Worm (Caenorhabditis elegans) whole organism, L4 larva: ENCODE results near the gene npr-13.
A peak's percentile ranks its signal among the peaks of the same experiment; 100 is the strongest.

ENCODE experiments used
- F49E8.2 ChIP-seq: sonication (generic microtip); optimal IDR thresholded peaks from 2 replicates; lab custom pipeline; 2016; ENCODE audit warnings: missing compliant biosample characterization, mild to moderate bottlenecking, missing genetic modification characterization, borderline replicate concordance
- T26A8.4 ChIP-seq: fragments of 200-800 bp; sonication (Bioruptor generic); IDR thresholded peaks from 2 replicates; pipeline ENCODE4 v1.3.6; 2022; ENCODE audit warnings: missing genetic modification characterization, missing compliant biosample characterization
- Y48G9A.11 ChIP-seq: fragments of 200-800 bp; sonication (Bioruptor generic); IDR thresholded peaks from 2 replicates; pipeline ENCODE4 v1.3.6; 2022; ENCODE audit warnings: missing genetic modification reagents, missing genetic modification characterization, missing compliant biosample characterization
- aha-1 ChIP-seq: fragments of 150-350 bp; peaks from one replicate; lab custom pipeline; 2014; ENCODE audit warnings: missing biosample characterization, missing genetic modification characterization
- aly-2 ChIP-seq: sonication (generic microtip); optimal IDR thresholded peaks from 2 replicates; lab custom pipeline; 2018; ENCODE audit warnings: missing biosample characterization, missing genetic modification characterization
- ama-1 ChIP-seq: fragments of 150-350 bp; optimal IDR thresholded peaks from 2 replicates; lab custom pipeline; 2014; ENCODE audit warnings: inconsistent platforms, mixed read lengths
- ceh-28 ChIP-seq: fragments of 150-350 bp; optimal IDR thresholded peaks from 2 replicates; lab custom pipeline; 2014; ENCODE audit warnings: missing biosample characterization, missing genetic modification reagents, missing genetic modification characterization
- ceh-62 ChIP-seq: sonication (generic microtip); optimal IDR thresholded peaks from 2 replicates; lab custom pipeline; 2017; ENCODE audit warnings: missing biosample characterization, missing genetic modification characterization
- daf-12 ChIP-seq: fragments of 150-350 bp; optimal IDR thresholded peaks from 2 replicates; lab custom pipeline; 2014; ENCODE audit warnings: missing biosample characterization, missing genetic modification reagents, missing genetic modification characterization
- daf-16 ChIP-seq, 3 experiments: sonication (generic microtip); optimal IDR thresholded peaks; 2 replicates each; lab custom pipeline; 2016 to 2017; ENCODE audit warnings: missing genetic modification characterization in 3 of 3, missing genetic modification reagents in 3 of 3, mild to moderate bottlenecking in 2 of 3, missing compliant biosample characterization in 2 of 3, missing biosample characterization in 1 of 3, moderate library complexity in 1 of 3
- daf-19 ChIP-seq: fragments of 200-800 bp; sonication (Bioruptor generic); conservative IDR thresholded peaks from 2 replicates; pipeline ENCODE4 v1.3.6; 2022; ENCODE audit warnings: missing genetic modification characterization, missing compliant biosample characterization
- dmd-9 ChIP-seq: fragments of 200-800 bp; sonication (Bioruptor generic); IDR thresholded peaks from 2 replicates; pipeline ENCODE4 v1.3.6; 2022; ENCODE audit warnings: missing genetic modification reagents, missing genetic modification characterization, missing compliant biosample characterization
- dpl-1 ChIP-seq: fragments of 150-350 bp; optimal IDR thresholded peaks from 2 replicates; lab custom pipeline; 2014; ENCODE audit warnings: missing biosample characterization, missing genetic modification reagents, missing genetic modification characterization
- duxl-1 ChIP-seq: sonication (generic microtip); optimal IDR thresholded peaks from 2 replicates; lab custom pipeline; 2016; ENCODE audit warnings: mild to moderate bottlenecking, missing genetic modification characterization, moderate library complexity, missing compliant biosample characterization; ENCODE audit not compliant: poor library complexity
- dve-1 ChIP-seq: sonication (generic microtip); optimal IDR thresholded peaks from 2 replicates; lab custom pipeline; 2017; ENCODE audit warnings: antibody characterized with exemption, mild to moderate bottlenecking, missing genetic modification characterization, missing compliant biosample characterization; ENCODE audit not compliant: insufficient read depth
- fos-1 ChIP-seq: fragments of 150-350 bp; optimal IDR thresholded peaks from 2 replicates; lab custom pipeline; 2014; ENCODE audit warnings: missing biosample characterization, missing genetic modification characterization
- hif-1 ChIP-seq, 2 experiments: sonication (generic microtip); optimal IDR thresholded peaks; 2 replicates each; lab custom pipeline; 2016 to 2017; ENCODE audit warnings: missing compliant biosample characterization in 2 of 2, missing genetic modification characterization in 2 of 2, missing genetic modification reagents in 2 of 2, missing genotype in 2 of 2, mild to moderate bottlenecking in 1 of 2
- hlh-11 ChIP-seq: fragments of 200-800 bp; sonication (Bioruptor generic); optimal IDR thresholded peaks from 2 replicates; lab custom pipeline; 2018; ENCODE audit warnings: mild to moderate bottlenecking, missing genetic modification characterization, missing compliant biosample characterization
- hlh-30 ChIP-seq: sonication (generic microtip); optimal IDR thresholded peaks from 2 replicates; lab custom pipeline; 2017; ENCODE audit warnings: antibody characterized with exemption, mild to moderate bottlenecking, missing genetic modification characterization, missing compliant biosample characterization; ENCODE audit not compliant: insufficient read depth
- lin-13 ChIP-seq: fragments of 150-350 bp; optimal IDR thresholded peaks from 2 replicates; lab custom pipeline; 2014; ENCODE audit warnings: missing biosample characterization, missing genetic modification reagents, missing genetic modification characterization
- lin-29 ChIP-seq: fragments of 200-800 bp; sonication (Bioruptor generic); IDR thresholded peaks from 2 replicates; pipeline ENCODE4 v1.3.6; 2022; ENCODE audit warnings: missing genetic modification reagents, missing genetic modification characterization, missing compliant biosample characterization
- lsy-2 ChIP-seq, 2 experiments: fragments of 150-350 bp in 1 of 2; sonication (generic microtip) in 1 of 2; optimal IDR thresholded peaks; 2 replicates each; lab custom pipeline; 2014 to 2017; ENCODE audit warnings: missing biosample characterization in 2 of 2, missing genetic modification characterization in 2 of 2
- madf-9 ChIP-seq: fragments of 200-800 bp; sonication (Bioruptor generic); conservative IDR thresholded peaks from 2 replicates; pipeline ENCODE4 v1.3.6; 2022; ENCODE audit warnings: missing genetic modification reagents, missing genetic modification characterization, missing compliant biosample characterization
- mdl-1 ChIP-seq, 2 experiments: fragments of 150-350 bp in 1 of 2; sonication (generic microtip) in 1 of 2; optimal IDR thresholded peaks; 2 replicates each; lab custom pipeline; 2014 to 2017; ENCODE audit warnings: missing biosample characterization in 2 of 2, missing genetic modification characterization in 2 of 2
- mdt-29 ChIP-seq: fragments of 200-800 bp; sonication (Bioruptor generic); IDR thresholded peaks from 2 replicates; pipeline ENCODE4 v1.3.6; 2022; ENCODE audit warnings: missing genetic modification reagents, missing genetic modification characterization, missing compliant biosample characterization
- mes-2 ChIP-seq: sonication (generic microtip); optimal IDR thresholded peaks from 2 replicates; lab custom pipeline; 2016; ENCODE audit warnings: missing genotype, mild to moderate bottlenecking, missing genetic modification characterization, missing compliant biosample characterization; ENCODE audit not compliant: poor library complexity, severe bottlenecking
- mxl-3 ChIP-seq: fragments of 200-800 bp; sonication (Bioruptor generic); optimal IDR thresholded peaks from 2 replicates; lab custom pipeline; 2018; ENCODE audit warnings: mild to moderate bottlenecking, missing genetic modification characterization, missing compliant biosample characterization
- nhr-102 ChIP-seq: sonication (generic microtip); optimal IDR thresholded peaks from 2 replicates; lab custom pipeline; 2016; ENCODE audit warnings: mild to moderate bottlenecking, missing genetic modification characterization, moderate library complexity, missing compliant biosample characterization
- nhr-11 ChIP-seq: fragments of 150-350 bp; optimal IDR thresholded peaks from 2 replicates; lab custom pipeline; 2014; ENCODE audit warnings: missing biosample characterization, missing genetic modification characterization
- nhr-237 ChIP-seq: sonication (generic microtip); optimal IDR thresholded peaks from 2 replicates; lab custom pipeline; 2017; ENCODE audit warnings: missing biosample characterization, missing genetic modification characterization
- nhr-28 ChIP-seq: fragments of 150-350 bp; optimal IDR thresholded peaks from 2 replicates; lab custom pipeline; 2014; ENCODE audit warnings: missing biosample characterization, missing genetic modification characterization
- nhr-41 ChIP-seq: fragments of 200-800 bp; sonication (Bioruptor generic); IDR thresholded peaks from 2 replicates; pipeline ENCODE4 v1.3.6; 2022; ENCODE audit warnings: missing genetic modification reagents, missing genetic modification characterization, missing compliant biosample characterization
- nhr-76 ChIP-seq: fragments of 150-350 bp; optimal IDR thresholded peaks from 2 replicates; lab custom pipeline; 2014; ENCODE audit warnings: missing biosample characterization, missing genetic modification characterization
- nhr-77 ChIP-seq: fragments of 150-350 bp; optimal IDR thresholded peaks from 2 replicates; lab custom pipeline; 2014; ENCODE audit warnings: missing biosample characterization, missing genetic modification characterization
- pqm-1 ChIP-seq: sonication (generic microtip); optimal IDR thresholded peaks from 2 replicates; lab custom pipeline; 2017; ENCODE audit warnings: missing biosample characterization, missing genetic modification characterization
- saeg-2 ChIP-seq: fragments of 200-800 bp; sonication (Bioruptor generic); IDR thresholded peaks from 2 replicates; pipeline ENCODE4 v1.3.6; 2022; ENCODE audit warnings: missing genetic modification reagents, missing genetic modification characterization, missing compliant biosample characterization
- sdz-12 ChIP-seq: fragments of 200-800 bp; sonication (Bioruptor generic); optimal IDR thresholded peaks from 2 replicates; lab custom pipeline; 2018; ENCODE audit warnings: mild to moderate bottlenecking, missing genetic modification characterization, missing compliant biosample characterization
- set-16 ChIP-seq: fragments of 200-800 bp; sonication (Bioruptor generic); IDR thresholded peaks from 2 replicates; pipeline ENCODE4 v1.3.6; 2022; ENCODE audit warnings: missing genetic modification reagents, missing genetic modification characterization, missing compliant biosample characterization
- snpc-1.2 ChIP-seq: fragments of 200-800 bp; sonication (Bioruptor generic); IDR thresholded peaks from 2 replicates; pipeline ENCODE4 v1.3.6; 2022; ENCODE audit warnings: missing genetic modification reagents, missing genetic modification characterization, missing compliant biosample characterization
- spr-1 ChIP-seq: sonication (generic microtip); optimal IDR thresholded peaks from 2 replicates; lab custom pipeline; 2016; ENCODE audit warnings: mild to moderate bottlenecking, missing genetic modification characterization, missing compliant biosample characterization
- zip-2 ChIP-seq: fragments of 150-350 bp; optimal IDR thresholded peaks from 2 replicates; lab custom pipeline; 2014; ENCODE audit warnings: missing biosample characterization, missing genetic modification characterization

Gene npr-13

DNA sequence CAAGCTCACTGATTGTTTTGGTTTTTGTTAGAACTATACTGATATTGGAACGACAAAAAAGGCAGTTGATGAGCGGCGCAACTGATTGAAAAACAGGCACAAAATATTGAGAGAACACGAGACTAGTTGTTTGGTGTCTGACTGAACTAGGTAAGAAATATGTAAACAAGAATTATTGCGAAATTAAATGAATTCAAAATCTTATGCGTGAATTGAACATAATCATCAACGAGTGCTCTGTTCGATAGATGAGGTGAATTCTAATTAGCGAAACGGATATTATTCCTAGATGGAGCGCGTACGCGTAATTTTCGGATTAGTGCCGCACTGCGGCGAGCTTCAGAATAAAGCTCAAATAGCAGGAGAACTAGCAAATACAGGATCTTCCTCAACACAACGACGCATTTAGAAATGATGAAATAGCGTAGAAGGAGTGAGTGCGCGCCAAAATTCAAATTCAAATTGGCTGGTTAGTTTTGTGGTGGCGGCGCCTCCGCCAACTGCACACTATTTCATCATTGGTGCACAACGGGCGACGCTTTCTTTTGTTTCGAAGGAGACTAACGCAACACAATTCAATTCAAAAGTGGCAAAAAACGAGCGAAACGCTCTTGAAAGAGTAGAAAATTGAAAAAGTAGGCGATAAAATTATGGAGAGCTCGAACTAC is 26.1 kb downstream of the npr-13 start (continued):
- no peak for TF ChIP-seq lin-29
- TF ChIP-seq, all 104 proteins: peak for 4

DNA sequence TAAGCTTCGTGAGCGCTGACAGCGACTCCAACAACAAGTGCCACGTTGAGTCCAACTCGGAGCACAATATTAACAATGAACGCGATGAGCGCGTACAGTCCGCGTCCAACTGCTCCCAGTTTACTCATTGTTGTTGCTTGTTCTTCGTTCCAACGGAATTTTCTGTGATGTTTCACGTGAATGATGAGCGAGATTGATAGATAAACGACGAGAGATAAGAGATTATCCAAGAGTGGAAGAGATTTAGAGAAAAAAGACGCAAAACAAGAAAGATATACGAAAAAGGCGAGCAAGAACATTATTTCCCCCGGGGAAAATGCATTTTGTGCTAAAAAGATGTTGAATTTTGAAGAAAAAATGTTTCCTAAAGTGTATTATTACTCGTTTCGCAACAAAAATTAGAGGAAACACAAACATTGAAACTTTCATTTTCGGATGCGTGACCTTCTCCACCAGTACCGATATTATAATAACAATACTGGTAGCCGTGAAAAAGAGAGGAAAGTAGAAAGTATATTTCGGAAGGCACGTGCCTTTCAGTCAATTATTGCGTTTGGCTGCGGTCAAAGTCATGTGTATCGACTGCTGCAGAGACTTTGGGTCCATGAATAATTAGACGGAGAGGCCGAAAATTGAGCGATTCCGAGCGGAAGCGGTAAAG is 26.8 kb downstream of the npr-13 start:
- no peak for TF ChIP-seq nhr-76
- peak; percentile 27 for TF ChIP-seq hlh-11
- no peak for TF ChIP-seq daf-16 (GFP tag; optimal IDR thresholded peaks at IDR 0.05; lab: Kevin White, UChicago)
- peak; percentile 63 for TF ChIP-seq daf-16 (tag; optimal IDR thresholded peaks at IDR 0.05; lab: Kevin White, UChicago)
- no peak for TF ChIP-seq lin-13
- peak; percentile 2 for TF ChIP-seq nhr-11
- peak in 1 of 2 experiments; percentile 24 for TF ChIP-seq mdl-1 (tag; optimal IDR thresholded peaks at IDR 0.05; lab: Kevin White, UChicago)
- peak; percentile 44 for TF ChIP-seq aha-1 (tag; lab: Kevin White, UChicago)
- no peak for TF ChIP-seq spr-1 (tag; lab: Kevin White, UChicago)
- TF ChIP-seq mdt-29 (GFP tag; lab: Robert Waterston, UW): 0 out of 2 replicates have a peak, but pooled peaks have one; percentile 20
- TF ChIP-seq nhr-28 (tag; lab: Kevin White, UChicago): peak; percentile 33
- TF ChIP-seq hlh-30: peak; percentile 55
- TF ChIP-seq lsy-2 (tag; optimal IDR thresholded peaks at IDR 0.05; lab: Kevin White, UChicago): peak in 1 of 2 experiments; percentile 36

ce11 chrV:14830267-14831175 is 27.9 kb downstream of the npr-13 start:
- TF ChIP-seq ceh-28 (tag; lab: Kevin White, UChicago) (no peak), sdz-12 (GFP tag; lab: Kevin White, UChicago) (peak; percentile 26), dmd-9 (no peak), spr-1 (tag; lab: Kevin White, UChicago) (no peak), set-16 (GFP tag; lab: Robert Waterston, UW) (peak; percentile 52), mxl-3 (GFP tag; lab: Kevin White, UChicago) (no peak), pqm-1 (tag; lab: Kevin White, UChicago) (peak; percentile 80), lsy-2 (tag; optimal IDR thresholded peaks at IDR 0.05; lab: Kevin White, UChicago) (peak in 1 of 2 experiments; percentile 12), nhr-237 (no peak), saeg-2 (GFP tag; lab: Robert Waterston, UW) (no peak), mes-2 (tag; lab: Kevin White, UChicago) (peak; percentile 48), daf-16 (GFP tag; optimal IDR thresholded peaks at IDR 0.05; lab: Kevin White, UChicago) (no peak), daf-16 (tag; optimal IDR thresholded peaks at IDR 0.05; lab: Kevin White, UChicago) (peak; percentile 88), hlh-11 (peak; percentile 72), fos-1 (tag; lab: Kevin White, UChicago) (no peak), dve-1 (peak; percentile 73), T26A8.4 (GFP tag; lab: Robert Waterston, UW) (peak; percentile 73), madf-9 (no peak), daf-19 (GFP tag; lab: Robert Waterston, UW) (no peak), daf-12 (no peak), nhr-102 (tag; lab: Kevin White, UChicago) (peak; percentile 39), nhr-41 (no peak), ceh-62 (no peak), snpc-1.2 (GFP tag; lab: Robert Waterston, UW) (peak; percentile 44; the same call in 1 of the 2 replicates), Y48G9A.11 (GFP tag; lab: Robert Waterston, UW) (no peak), hif-1 (tag; optimal IDR thresholded peaks at IDR 0.05; lab: Kevin White, UChicago) (no peak), aha-1 (tag; lab: Kevin White, UChicago) (no peak), zip-2 (tag; lab: Kevin White, UChicago) (no peak), duxl-1 (tag; lab: Kevin White, UChicago) (no peak), dpl-1 (GFP tag; lab: Kevin White, UChicago) (no peak), nhr-76 (no peak), ama-1 (lab: Kevin White, UChicago) (no peak), mdt-29 (GFP tag; lab: Robert Waterston, UW) (0 out of 2 replicates have a peak, but pooled peaks have one; percentile 34), nhr-77 (tag; lab: Kevin White, UChicago) (peak; percentile 83), aly-2 (tag; lab: Kevin White, UChicago) (no peak), F49E8.2 (tag; lab: Kevin White, UChicago) (no peak)
